Worm (Caenorhabditis elegans) whole organism, L3 larva: ENCODE measurements around the gene ddr-1.

Source experiments
- ceh-82 ChIP-seq: fragments of 150-350 bp; optimal IDR thresholded peaks from 2 replicates; lab custom pipeline; 2014; ENCODE audit warnings: missing biosample characterization, missing genetic modification characterization
- elt-1 ChIP-seq: fragments of 150-350 bp; optimal IDR thresholded peaks from 2 replicates; lab custom pipeline; 2014; ENCODE audit warnings: missing biosample characterization, missing genetic modification characterization
- fos-1 ChIP-seq: fragments of 150-350 bp; optimal IDR thresholded peaks from 2 replicates; lab custom pipeline; 2014; ENCODE audit warnings: missing biosample characterization, missing genetic modification characterization
- lin-39 ChIP-seq: fragments of 150-350 bp; optimal IDR thresholded peaks from 2 replicates; lab custom pipeline; 2018; ENCODE audit warnings: missing biosample characterization, missing genetic modification reagents, missing genetic modification characterization
- unc-62 ChIP-seq: fragments of 150-350 bp; sonication (generic microtip); optimal IDR thresholded peaks from 4 replicates; lab custom pipeline; 2014; ENCODE audit warnings: missing biosample characterization, missing genetic modification reagents, missing genetic modification characterization

ce11 chrX:5479300-5479811 is 18.3 kb downstream of the ddr-1 start, which contains the start of gene dlg-1:
- TF ChIP-seq unc-62 (GFP tag; lab: Kevin White, UChicago) (no peak), elt-1 (no peak), fos-1 (tag; lab: Kevin White, UChicago) (no peak), ceh-82 (no peak), lin-39 (no peak)
